Fruit fly (Drosophila melanogaster) whole organism, larva: ENCODE data around the gene CG11629.
A peak's percentile ranks its signal among the peaks of the same experiment; 100 is the strongest.

ENCODE experiments used
- noc ChIP-seq: fragments of 200-800 bp; sonication (Bioruptor generic); optimal IDR thresholded peaks from 3 replicates; lab custom pipeline; 2019; ENCODE audit warnings: missing biosample characterization, mild to moderate bottlenecking, missing genetic modification characterization, moderate library complexity

Gene CG11629

DNA sequence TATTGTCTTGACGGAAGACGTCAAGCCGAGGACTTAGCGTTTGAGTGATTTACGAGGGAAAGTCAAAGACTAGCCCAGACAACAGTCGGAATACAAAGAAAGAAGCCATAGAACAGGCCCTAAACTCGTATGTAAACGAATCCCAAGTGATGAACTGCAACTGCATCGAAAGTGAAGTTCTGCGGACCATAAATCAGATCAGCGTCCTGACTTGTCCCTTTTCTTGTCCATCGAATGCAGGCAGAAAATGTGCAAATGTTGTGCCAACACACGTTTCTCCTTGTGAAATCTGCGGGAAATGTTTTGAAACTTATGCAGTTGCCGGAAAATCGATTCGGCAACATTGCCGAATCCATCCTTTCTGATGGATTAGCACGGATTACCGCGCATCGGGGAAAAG is 21.1 kb downstream of the CG11629 start:
- no peak for TF ChIP-seq noc (tag; lab: Kevin White, UChicago)

DNA sequence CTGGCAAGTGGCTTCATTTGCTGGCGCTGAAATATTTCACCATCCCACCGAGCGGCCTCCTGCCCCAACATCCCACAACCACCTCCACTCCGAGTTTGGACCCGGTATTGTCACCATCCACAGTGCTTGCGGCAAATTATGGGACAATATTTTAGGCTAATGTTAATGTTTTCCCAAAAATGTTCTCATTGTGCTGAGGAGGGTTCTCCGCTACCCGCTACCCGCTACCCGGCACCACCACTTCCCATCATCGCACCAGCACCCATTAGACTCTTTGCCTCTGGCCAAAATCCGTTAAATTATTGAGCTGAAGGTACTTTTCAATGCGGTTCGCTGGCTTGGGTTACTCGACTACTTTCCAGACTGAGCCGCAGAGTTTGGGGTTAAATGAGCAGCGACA is 24.4 kb downstream of the CG11629 start:
- TF ChIP-seq noc (tag; lab: Kevin White, UChicago), result no peak

DNA sequence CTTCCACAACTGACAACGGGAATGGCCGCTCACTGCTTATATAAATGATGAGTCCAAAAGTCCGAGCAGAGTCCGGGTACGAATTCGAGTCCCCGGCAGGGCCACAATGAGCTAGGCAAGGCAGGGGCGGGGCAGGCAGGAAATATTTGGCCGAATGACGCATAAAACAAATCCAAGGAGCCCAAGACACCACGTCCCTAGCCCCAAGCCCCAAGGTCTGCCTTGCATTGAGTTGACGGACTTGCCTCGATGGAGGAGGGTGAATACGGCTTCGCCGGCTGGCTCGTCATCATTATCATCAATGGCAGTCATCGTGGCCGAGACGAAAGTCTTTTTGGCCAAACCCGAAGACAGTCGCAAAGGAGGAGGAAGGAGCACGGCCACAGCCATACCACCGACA is 26.4 kb downstream of the CG11629 start:
- TF ChIP-seq noc (tag; lab: Kevin White, UChicago), result no peak

DNA sequence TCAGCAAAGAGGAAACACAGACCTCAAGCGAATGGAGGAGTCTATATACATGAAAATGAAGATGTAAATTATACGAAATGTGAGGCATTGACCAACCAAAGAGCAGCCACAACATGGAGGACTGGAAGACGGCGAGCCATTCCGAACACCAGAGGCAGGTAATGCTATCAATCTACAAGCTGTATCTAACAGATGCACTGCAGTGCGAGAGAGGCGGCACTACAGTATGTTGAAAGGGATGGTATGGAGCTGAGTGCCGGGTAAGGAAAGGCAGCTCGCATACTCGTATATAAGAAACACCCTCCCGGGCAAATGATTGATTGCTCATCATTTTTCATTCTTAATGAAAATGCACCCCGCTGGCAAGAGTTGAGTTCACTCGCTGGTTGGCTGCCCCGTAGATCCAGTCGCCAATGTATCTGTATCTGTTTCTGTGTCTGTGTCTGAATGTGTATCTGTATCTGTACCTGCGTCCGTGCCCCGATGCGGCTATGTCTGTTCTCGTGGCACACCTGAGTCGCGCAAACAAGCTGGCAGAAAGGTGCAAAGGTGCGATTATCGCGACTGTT is 29.3 kb downstream of the CG11629 start:
- TF ChIP-seq noc (tag; lab: Kevin White, UChicago), result no peak

DNA sequence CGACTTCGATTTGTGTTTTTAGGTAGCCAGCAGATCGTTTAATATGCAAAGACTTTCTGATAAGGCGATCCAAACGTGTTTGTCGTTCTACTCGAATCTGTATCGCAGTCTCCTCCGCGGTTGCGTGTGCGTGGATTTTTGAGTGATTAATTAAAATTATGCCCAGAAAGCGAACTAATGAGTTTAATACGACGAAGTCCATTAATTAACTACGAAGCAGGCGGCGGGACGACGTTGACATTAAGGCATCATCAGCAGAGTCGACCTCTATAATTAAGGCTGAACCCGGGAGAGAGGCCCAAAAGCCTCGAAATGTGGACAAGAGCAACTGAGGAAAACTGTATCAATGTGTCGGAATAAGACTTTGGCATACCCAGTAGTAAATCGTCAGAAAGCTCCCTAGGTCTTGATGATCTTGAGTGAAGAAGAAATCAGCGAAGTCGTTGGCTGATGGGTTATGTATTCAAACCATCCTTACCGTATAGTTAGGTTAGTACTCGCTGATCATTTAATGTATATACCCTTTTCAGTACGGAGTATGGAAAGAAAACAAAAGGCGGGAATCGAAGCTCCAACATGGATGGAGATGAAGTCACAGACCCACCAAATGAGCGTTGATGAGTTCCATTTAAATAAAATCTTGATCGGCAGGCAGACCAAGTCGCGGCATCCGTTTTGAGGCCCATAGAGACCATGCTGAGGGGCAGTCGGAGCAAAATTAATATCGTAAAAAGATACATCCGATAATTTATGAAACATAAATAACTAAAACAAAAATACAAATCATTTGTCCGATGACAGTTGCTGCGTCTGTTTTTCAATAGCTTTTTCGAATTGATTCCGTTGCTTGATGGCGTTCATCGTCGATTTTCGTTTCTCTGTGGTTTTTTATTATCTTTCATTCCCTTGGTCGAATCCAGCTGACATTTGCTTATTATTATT is 30.8 kb downstream of the CG11629 start:
- TF ChIP-seq noc (tag; lab: Kevin White, UChicago), result peak; percentile 87

DNA sequence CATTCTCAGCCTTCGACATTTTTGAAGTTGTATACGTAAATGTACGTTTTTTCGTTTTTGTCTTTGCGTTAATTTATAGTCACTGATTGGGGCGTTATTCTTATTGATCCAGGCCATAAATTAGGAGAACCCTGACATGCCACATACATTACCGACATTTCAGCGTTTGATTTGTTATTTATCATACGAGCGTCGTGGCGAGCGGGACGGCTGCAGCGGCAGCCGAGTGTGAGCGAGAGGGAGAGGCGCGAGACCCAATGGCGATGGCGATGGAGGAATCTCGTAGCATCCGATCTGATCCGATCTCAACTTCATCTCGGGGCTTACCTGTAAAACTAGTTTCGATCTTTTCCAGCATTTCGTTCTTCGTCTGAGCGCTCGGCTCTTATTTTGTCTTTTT is 31.7 kb downstream of the CG11629 start:
- no peak for TF ChIP-seq noc (tag; lab: Kevin White, UChicago)

DNA sequence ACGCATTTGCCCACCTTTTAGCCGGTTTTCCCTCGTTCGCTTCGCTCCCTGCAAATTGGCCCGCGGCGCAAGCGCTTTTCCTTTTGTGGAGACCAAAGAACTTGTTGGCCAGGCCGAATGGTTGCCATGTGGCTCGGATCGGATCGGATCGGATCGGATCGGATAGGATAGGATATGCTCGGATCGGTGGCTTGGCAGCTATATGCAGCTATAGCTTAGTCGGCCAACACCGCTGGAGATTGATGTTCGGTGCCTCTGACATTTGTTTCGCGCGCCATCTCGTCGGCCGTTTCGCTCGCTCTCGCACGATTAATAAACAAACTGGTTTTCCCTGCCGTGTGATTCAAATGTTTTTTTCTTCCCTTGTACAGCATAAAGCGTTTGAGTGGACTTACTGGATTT is 34.5 kb downstream of the CG11629 start:
- no peak for TF ChIP-seq noc (tag; lab: Kevin White, UChicago)

DNA sequence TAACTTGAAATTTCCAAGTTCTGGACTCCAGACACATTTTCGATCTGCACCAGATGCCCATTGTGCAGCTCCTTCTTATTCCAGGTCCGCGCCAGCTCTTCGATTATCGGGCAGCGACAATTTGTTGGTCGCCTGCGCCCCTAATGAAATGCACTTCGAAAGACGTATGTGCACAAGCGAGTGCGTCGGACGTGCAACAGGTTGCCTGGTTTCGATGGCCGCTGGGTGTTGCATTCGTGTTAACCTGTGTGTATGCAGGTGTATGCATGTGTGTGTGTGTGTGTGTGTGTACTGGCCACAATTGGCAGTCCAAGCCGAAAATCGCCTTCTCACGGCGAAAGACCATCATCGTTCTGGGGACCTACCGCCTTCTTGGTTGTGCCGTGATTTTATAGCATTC is 37.5 kb downstream of the CG11629 start:
- TF ChIP-seq noc (tag; lab: Kevin White, UChicago), result no peak

DNA sequence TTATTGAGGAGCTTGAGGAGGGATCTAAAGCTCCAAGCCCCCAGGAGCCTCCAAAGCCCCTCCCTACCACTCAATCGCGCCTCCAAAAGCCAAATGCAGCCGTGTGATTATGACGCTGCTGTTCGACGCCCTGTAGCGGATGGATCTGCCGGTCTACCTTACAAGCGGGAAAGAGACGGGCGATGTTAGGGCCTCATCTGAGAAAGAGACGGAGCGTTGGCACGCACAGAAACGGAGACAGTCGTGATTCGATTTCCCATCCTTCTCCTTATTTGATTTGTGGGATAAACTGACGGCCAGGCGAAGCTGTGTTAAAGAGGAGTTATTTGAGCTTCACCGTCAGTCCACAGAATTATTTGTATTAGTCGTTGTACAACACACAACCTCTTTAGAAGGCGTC is 40.3 kb downstream of the CG11629 start:
- TF ChIP-seq noc (tag; lab: Kevin White, UChicago), result no peak

DNA sequence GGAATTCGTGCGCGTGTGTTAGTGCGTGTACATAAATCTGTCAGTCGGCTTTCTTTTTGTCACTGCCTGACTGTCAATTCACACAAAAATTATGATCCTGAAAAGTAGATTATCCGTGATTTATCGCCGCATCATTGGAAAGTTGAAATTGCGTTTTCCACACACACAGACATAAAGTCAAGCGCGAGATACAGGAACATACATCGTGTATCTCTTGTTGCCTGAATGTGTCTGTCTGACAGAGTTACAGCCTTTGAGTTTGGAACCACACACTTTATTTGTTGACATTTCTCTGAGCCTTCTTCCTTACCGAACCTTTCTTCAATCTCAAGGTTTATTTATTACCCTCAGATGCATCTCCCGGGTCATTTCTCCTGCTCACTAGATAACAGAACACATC is 42.3 kb downstream of the CG11629 start:
- TF ChIP-seq noc (tag; lab: Kevin White, UChicago), result no peak

DNA sequence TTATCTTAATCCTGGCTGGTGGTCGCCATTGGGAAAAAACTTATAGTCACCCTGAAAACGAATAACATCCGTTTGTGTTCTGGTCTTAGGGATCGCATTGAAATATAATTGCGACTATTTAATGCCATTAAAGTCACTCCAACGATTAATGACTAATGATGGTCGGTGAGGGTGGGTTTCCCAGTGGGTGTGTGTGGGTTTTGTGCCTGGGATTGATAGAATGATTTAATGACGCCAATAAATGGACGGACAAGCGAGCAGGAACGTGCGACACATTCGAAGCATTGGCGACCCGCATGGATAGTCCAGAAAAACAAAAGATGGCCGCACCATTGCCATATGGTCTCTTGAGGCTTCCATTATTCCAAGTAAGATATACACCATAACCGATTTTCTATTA is 43.0 kb downstream of the CG11629 start:
- no peak for TF ChIP-seq noc (tag; lab: Kevin White, UChicago)

DNA sequence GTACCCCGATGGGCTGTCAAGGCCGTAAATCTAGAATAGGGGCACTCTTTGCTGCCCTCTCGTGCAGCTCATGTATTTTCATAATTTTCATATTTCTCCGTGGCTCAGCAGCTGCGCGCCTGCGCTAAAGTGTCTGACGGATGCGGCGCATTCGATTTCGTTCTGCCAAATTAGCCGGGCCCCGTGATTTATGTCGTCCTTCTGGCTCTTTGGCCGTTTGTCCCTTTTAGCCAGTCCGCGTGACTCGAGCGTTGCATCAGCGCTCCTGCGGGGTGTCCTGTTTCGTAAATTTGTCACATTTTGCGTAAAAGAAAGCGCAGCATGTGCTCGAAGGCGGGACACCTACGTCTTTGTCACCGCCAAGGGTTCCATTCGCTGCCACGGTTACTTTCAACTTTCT is 44.7 kb downstream of the CG11629 start:
- TF ChIP-seq noc (tag; lab: Kevin White, UChicago), result no peak

DNA sequence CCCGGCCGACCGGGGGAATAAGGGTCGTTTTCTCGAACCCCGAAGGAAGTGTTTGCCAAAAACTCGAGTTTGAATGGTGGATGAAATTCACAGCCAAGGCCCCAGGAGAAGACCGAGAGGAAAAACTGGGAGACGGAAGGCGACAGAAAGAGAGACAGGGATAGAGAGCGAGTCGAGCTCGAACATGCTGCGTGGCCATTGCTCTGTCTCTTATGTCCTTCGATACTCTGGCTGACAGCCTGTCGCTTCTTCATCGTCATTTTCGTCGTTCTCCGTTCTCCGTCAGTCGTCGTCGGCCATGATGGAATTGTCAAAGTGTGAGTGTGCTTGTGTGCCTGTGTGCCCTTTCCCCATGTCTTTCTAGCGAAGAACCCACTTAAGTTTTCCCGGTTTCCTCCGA is 46.6 kb downstream of the CG11629 start:
- TF ChIP-seq noc (tag; lab: Kevin White, UChicago), result no peak

DNA sequence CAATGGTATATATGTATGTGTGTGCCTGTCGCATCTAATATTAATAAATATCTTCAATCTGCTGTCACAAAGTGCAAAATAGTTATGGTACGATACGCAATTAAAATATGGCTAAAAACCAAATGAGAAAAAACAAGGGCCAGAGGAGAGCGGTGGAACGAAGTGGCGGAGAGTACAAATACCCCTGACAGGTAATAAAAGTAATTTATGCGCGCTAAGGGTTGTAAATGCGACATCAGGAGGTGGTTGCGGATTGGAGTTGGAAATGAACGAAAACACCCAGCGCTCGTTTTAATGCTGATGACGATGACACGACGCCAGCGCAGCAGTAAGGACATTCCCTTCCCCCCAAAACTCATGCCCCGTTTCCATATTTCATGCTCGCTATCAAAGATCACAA is 48.4 kb downstream of the CG11629 start:
- TF ChIP-seq noc (tag; lab: Kevin White, UChicago), result no peak

DNA sequence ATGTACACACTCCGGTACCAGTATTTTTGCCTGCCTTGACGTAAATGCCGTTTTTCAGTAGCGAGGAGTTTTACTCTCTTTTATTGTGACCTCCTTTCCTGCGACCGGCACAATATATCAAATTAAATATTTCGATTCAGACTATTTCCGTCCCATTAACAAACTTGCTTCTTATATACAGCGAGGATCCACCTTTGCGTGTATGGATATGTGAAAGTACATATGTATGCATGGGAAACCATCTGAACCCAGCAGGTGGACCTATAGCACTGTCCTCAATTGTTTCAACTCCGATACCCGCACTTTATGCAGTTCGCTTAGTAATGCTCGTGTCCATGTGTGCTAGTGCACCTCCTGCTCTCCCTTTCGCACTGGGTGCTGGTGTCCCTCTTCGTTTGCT is 50.8 kb downstream of the CG11629 start:
- no peak for TF ChIP-seq noc (tag; lab: Kevin White, UChicago)
